Fruit fly (Drosophila melanogaster) whole organism, pupa: Measurements from ENCODE around the gene beat-Vb.

Experiments used
- CG12605 ChIP-seq: fragments of 200-800 bp; sonication (Bioruptor generic); IDR thresholded peaks from 2 replicates; pipeline ENCODE4 v1.3.6; 2022; ENCODE audit warnings: missing biosample characterization, missing genetic modification characterization
- Pif1A ChIP-seq: fragments of 200-800 bp; sonication (Bioruptor generic); optimal IDR thresholded peaks from 3 replicates; lab custom pipeline; 2016; ENCODE audit warnings: missing biosample characterization, missing genetic modification characterization

The beat-Vb gene

DNA sequence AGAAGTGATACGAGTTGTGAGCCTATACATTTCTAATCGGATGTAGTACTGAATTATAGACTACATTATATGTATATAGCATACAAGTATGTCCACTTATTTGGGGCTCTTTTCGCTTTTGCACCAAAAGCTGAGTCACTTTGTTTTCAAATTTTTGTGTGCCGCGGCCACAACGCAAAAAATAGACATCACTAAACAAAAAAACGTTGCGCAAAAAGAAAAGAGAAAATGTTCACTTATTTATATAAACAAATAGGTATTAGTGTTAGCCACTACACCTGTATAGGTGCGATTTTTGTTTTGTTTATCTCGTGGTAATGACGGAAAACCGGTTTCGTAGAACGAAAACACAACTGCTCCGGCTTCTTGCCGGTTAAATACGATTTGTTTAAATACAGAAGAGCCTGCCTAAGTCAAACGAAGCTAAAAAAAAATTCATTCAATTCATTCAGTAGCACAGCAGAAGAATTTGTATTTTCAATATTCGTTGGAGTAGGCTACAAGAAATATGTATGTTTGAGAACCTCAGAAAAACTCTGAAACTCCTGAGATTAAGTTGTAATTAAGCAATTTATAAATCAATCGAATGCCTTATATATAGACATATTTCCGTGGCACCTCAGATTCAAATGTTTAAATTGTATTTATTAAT, 67.3 kb downstream of the beat-Vb start:
- TF ChIP-seq Pif1A (GFP tag; lab: Kevin White, UChicago) (no peak), CG12605 (GFP tag; lab: Robert Waterston, UW) (peak; percentile 49; the same call in 1 of the 2 replicates)
- TF ChIP-seq, all 21 proteins: peak for 1
